Worm (Caenorhabditis elegans) whole organism, young adult: ENCODE data around the gene gcy-31.
A peak's percentile ranks its signal among the peaks of the same experiment; 100 is the strongest.

Experiments
- B0261.1 ChIP-seq: sonication (generic microtip); optimal IDR thresholded peaks from 2 replicates; lab custom pipeline; 2016; ENCODE audit warnings: mild to moderate bottlenecking, missing genetic modification characterization, moderate library complexity, missing compliant biosample characterization
- C06A6.2 ChIP-seq: fragments of 200-800 bp; sonication (Bioruptor generic); conservative IDR thresholded peaks from 2 replicates; pipeline ENCODE4 v1.3.6; 2022; ENCODE audit warnings: missing genetic modification characterization, missing compliant biosample characterization
- F10E7.11 ChIP-seq: sonication (generic microtip); optimal IDR thresholded peaks from 2 replicates; lab custom pipeline; 2017; ENCODE audit warnings: mild to moderate bottlenecking, missing genetic modification characterization, moderate library complexity, missing compliant biosample characterization
- F23B12.7 ChIP-seq: sonication (generic microtip); optimal IDR thresholded peaks from 2 replicates; lab custom pipeline; 2017; ENCODE audit warnings: missing genetic modification characterization, mild to moderate bottlenecking, missing compliant biosample characterization, antibody characterized with exemption, moderate library complexity; ENCODE audit not compliant: insufficient read depth
- F57C9.4 ChIP-seq: sonication (generic microtip); optimal IDR thresholded peaks from 2 replicates; lab custom pipeline; 2017; ENCODE audit warnings: mild to moderate bottlenecking, missing genetic modification characterization, missing compliant biosample characterization
- K11D2.4 ChIP-seq: fragments of 200-800 bp; sonication (Bioruptor generic); IDR thresholded peaks from 2 replicates; pipeline ENCODE4 v1.3.6; 2022; ENCODE audit warnings: missing genetic modification reagents, missing genetic modification characterization, missing compliant biosample characterization
- ama-1 ChIP-seq, 3 experiments: fragments of 150-350 bp in 1 of 3; sonication (generic microtip) in 2 of 3; optimal IDR thresholded peaks; 2 replicates each; lab custom pipeline; 2014 to 2018; ENCODE audit warnings: missing biosample characterization in 2 of 3, missing genetic modification characterization in 2 of 3, missing genetic modification reagents in 2 of 3
- aptf-3 ChIP-seq: fragments of 200-800 bp; sonication (Bioruptor generic); IDR thresholded peaks from 2 replicates; pipeline ENCODE4 v1.3.6; 2022; ENCODE audit warnings: missing genetic modification characterization, missing compliant biosample characterization
- atf-7 ChIP-seq: sonication (generic microtip); optimal IDR thresholded peaks from 2 replicates; lab custom pipeline; 2017; ENCODE audit warnings: mild to moderate bottlenecking, missing genetic modification characterization, missing compliant biosample characterization
- attf-5 ChIP-seq: fragments of 200-800 bp; sonication (Bioruptor generic); optimal IDR thresholded peaks from 2 replicates; lab custom pipeline; 2018; ENCODE audit warnings: mild to moderate bottlenecking, missing genetic modification characterization, missing compliant biosample characterization
- cebp-2 ChIP-seq: fragments of 200-800 bp; sonication (Bioruptor generic); IDR thresholded peaks from 2 replicates; pipeline ENCODE4 v1.3.6; 2022; ENCODE audit warnings: missing genetic modification characterization, missing compliant biosample characterization
- ceh-100 ChIP-seq: fragments of 200-800 bp; sonication (Bioruptor generic); IDR thresholded peaks from 2 replicates; pipeline ENCODE4 v1.3.6; 2022; ENCODE audit warnings: missing genetic modification reagents, missing genetic modification characterization, missing compliant biosample characterization
- ceh-91 ChIP-seq: fragments of 200-800 bp; sonication (Bioruptor generic); IDR thresholded peaks from 2 replicates; pipeline ENCODE4 v1.3.6; 2022; ENCODE audit warnings: missing genetic modification reagents, missing genetic modification characterization, missing compliant biosample characterization
- dox-1 ChIP-seq: fragments of 200-800 bp; sonication (Bioruptor generic); IDR thresholded peaks from 2 replicates; pipeline ENCODE4 v1.3.6; 2022; ENCODE audit warnings: missing genetic modification reagents, missing genetic modification characterization, missing compliant biosample characterization
- ets-4 ChIP-seq: fragments of 200-800 bp; sonication (Bioruptor generic); optimal IDR thresholded peaks from 2 replicates; lab custom pipeline; 2018; ENCODE audit warnings: mild to moderate bottlenecking, missing genetic modification characterization, missing compliant biosample characterization
- gei-17 ChIP-seq: fragments of 200-800 bp; sonication (Bioruptor generic); optimal IDR thresholded peaks from 2 replicates; lab custom pipeline; 2018; ENCODE audit warnings: mild to moderate bottlenecking, missing genetic modification characterization, missing compliant biosample characterization
- him-1 ChIP-seq: sonication (generic microtip); optimal IDR thresholded peaks from 2 replicates; lab custom pipeline; 2016; ENCODE audit warnings: missing genotype, missing genetic modification reagents, missing genetic modification characterization, missing compliant biosample characterization
- hlh-12 ChIP-seq: sonication (generic microtip); optimal IDR thresholded peaks from 2 replicates; lab custom pipeline; 2016; ENCODE audit warnings: missing genetic modification characterization, missing compliant biosample characterization
- hlh-26 ChIP-seq: fragments of 200-800 bp; sonication (Bioruptor generic); conservative IDR thresholded peaks from 2 replicates; pipeline ENCODE4 v1.3.6; 2022; ENCODE audit warnings: missing genetic modification reagents, missing genetic modification characterization, missing compliant biosample characterization
- hmg-20 ChIP-seq: fragments of 200-800 bp; sonication (Bioruptor generic); IDR thresholded peaks from 2 replicates; pipeline ENCODE4 v1.3.6; 2022; ENCODE audit warnings: missing genetic modification reagents, missing genetic modification characterization, missing compliant biosample characterization
- hrde-1 ChIP-seq: sonication (generic microtip); optimal IDR thresholded peaks from 2 replicates; lab custom pipeline; 2016; ENCODE audit warnings: missing genetic modification characterization, mild to moderate bottlenecking, missing compliant biosample characterization, moderate library complexity, missing genotype, missing genetic modification reagents, borderline replicate concordance
- lag-1 ChIP-seq: fragments of 200-800 bp; sonication (Bioruptor generic); IDR thresholded peaks from 2 replicates; pipeline ENCODE4 v1.3.6; 2022; ENCODE audit warnings: missing genetic modification reagents, missing genetic modification characterization, missing compliant biosample characterization
- let-607 ChIP-seq, 2 experiments: fragments of 200-800 bp in 1 of 2; sonication (Bioruptor generic) in 1 of 2; sonication (generic microtip) in 1 of 2; optimal IDR thresholded peaks; 2 replicates each; lab custom pipeline; 2016 to 2018; ENCODE audit warnings: mild to moderate bottlenecking in 2 of 2, missing compliant biosample characterization in 2 of 2, missing genetic modification characterization in 2 of 2, moderate library complexity in 2 of 2, missing genotype in 1 of 2
- lin-26 ChIP-seq: fragments of 200-800 bp; sonication (Bioruptor generic); IDR thresholded peaks from 2 replicates; pipeline ENCODE4 v1.3.6; 2022; ENCODE audit warnings: missing genetic modification reagents, missing genetic modification characterization, missing compliant biosample characterization
- lir-1 ChIP-seq: fragments of 200-800 bp; sonication (Bioruptor generic); conservative IDR thresholded peaks from 2 replicates; pipeline ENCODE4 v1.3.6; 2022; ENCODE audit warnings: missing genetic modification reagents, missing genetic modification characterization, missing compliant biosample characterization
- lsy-27 ChIP-seq: sonication (generic microtip); optimal IDR thresholded peaks from 2 replicates; lab custom pipeline; 2017; ENCODE audit warnings: missing genetic modification characterization, mild to moderate bottlenecking, missing compliant biosample characterization, antibody characterized with exemption, missing genotype, borderline replicate concordance; ENCODE audit not compliant: insufficient read depth
- madf-3 ChIP-seq: fragments of 200-800 bp; sonication (Bioruptor generic); IDR thresholded peaks from 2 replicates; pipeline ENCODE4 v1.3.6; 2022; ENCODE audit warnings: missing genetic modification reagents, missing genetic modification characterization, missing compliant biosample characterization
- madf-8 ChIP-seq: fragments of 200-800 bp; sonication (Bioruptor generic); conservative IDR thresholded peaks from 2 replicates; pipeline ENCODE4 v1.3.6; 2022; ENCODE audit warnings: missing genetic modification reagents, missing genetic modification characterization, missing compliant biosample characterization
- mxl-1 ChIP-seq: sonication (generic microtip); optimal IDR thresholded peaks from 2 replicates; lab custom pipeline; 2016; ENCODE audit warnings: missing genetic modification characterization, missing compliant biosample characterization
- nfya-1 ChIP-seq: sonication (generic microtip); optimal IDR thresholded peaks from 2 replicates; lab custom pipeline; 2017; ENCODE audit warnings: antibody characterized with exemption, missing compliant biosample characterization, missing genetic modification characterization, borderline replicate concordance; ENCODE audit not compliant: insufficient read depth
- nhr-80 ChIP-seq: sonication (generic microtip); optimal IDR thresholded peaks from 2 replicates; lab custom pipeline; 2016; ENCODE audit warnings: missing genetic modification characterization, missing compliant biosample characterization
- rpc-1 ChIP-seq, 2 experiments: fragments of 150-350 bp in 1 of 2; sonication (generic microtip) in 1 of 2; optimal IDR thresholded peaks; 2 replicates each; lab custom pipeline; 2014 to 2018; ENCODE audit warnings: missing biosample characterization in 1 of 2, missing genetic modification characterization in 1 of 2, missing genetic modification reagents in 1 of 2, missing genotype in 1 of 2
- sea-2 ChIP-seq: fragments of 200-800 bp; sonication (Bioruptor generic); IDR thresholded peaks from 2 replicates; pipeline ENCODE4 v1.3.6; 2022; ENCODE audit warnings: missing genetic modification characterization, missing compliant biosample characterization
- snpc-1.3 ChIP-seq: sonication (generic microtip); optimal IDR thresholded peaks from 2 replicates; lab custom pipeline; 2017; ENCODE audit warnings: missing genetic modification characterization, mild to moderate bottlenecking, missing compliant biosample characterization, antibody characterized with exemption, moderate library complexity, missing genotype, missing genetic modification reagents; ENCODE audit not compliant: insufficient read depth
- snpc-3.4 ChIP-seq: sonication (generic microtip); optimal IDR thresholded peaks from 2 replicates; lab custom pipeline; 2017; ENCODE audit warnings: missing genetic modification characterization, mild to moderate bottlenecking, missing compliant biosample characterization, antibody characterized with exemption, moderate library complexity, missing genotype, missing genetic modification reagents
- snpc-4 ChIP-seq, 5 experiments: fragments of 150-350 bp in 1 of 5; sonication (generic microtip) in 4 of 5; optimal IDR thresholded peaks; 2 replicates each; lab custom pipeline; 2014 to 2018; ENCODE audit warnings: missing genetic modification characterization in 5 of 5, missing biosample characterization in 3 of 5, antibody characterized with exemption in 2 of 5, mild to moderate bottlenecking in 2 of 5, missing compliant biosample characterization in 2 of 5, missing genotype in 2 of 5, moderate library complexity in 2 of 5, missing genetic modification reagents in 1 of 5
- tbp1 ChIP-seq: fragments of 200-800 bp; sonication (Bioruptor generic); optimal IDR thresholded peaks from 2 replicates; lab custom pipeline; 2018; ENCODE audit warnings: mild to moderate bottlenecking, missing genetic modification characterization, missing compliant biosample characterization
- zfh-2 ChIP-seq: fragments of 200-800 bp; sonication (Bioruptor generic); conservative IDR thresholded peaks from 2 replicates; pipeline ENCODE4 v1.3.6; 2022; ENCODE audit warnings: missing genetic modification reagents, missing genetic modification characterization, missing compliant biosample characterization
- ztf-26 ChIP-seq: sonication (generic microtip); optimal IDR thresholded peaks from 2 replicates; lab custom pipeline; 2017; ENCODE audit warnings: missing genetic modification characterization, missing compliant biosample characterization
- ztf-28 ChIP-seq: fragments of 200-800 bp; sonication (Bioruptor generic); IDR thresholded peaks from 2 replicates; pipeline ENCODE4 v1.3.6; 2022; ENCODE audit warnings: missing genetic modification reagents, missing genetic modification characterization, missing compliant biosample characterization
- ztf-6 ChIP-seq: fragments of 200-800 bp; sonication (Bioruptor generic); IDR thresholded peaks from 2 replicates; pipeline ENCODE4 v1.3.6; 2022; ENCODE audit warnings: missing genetic modification reagents, missing genetic modification characterization, missing compliant biosample characterization

The gcy-31 gene

ce11 chrX:2380818-2381217, 46.5 kb downstream of the gcy-31 start:
- no peak for TF ChIP-seq sea-2 (GFP tag; lab: Robert Waterston, UW)
- TF ChIP-seq, all 124 proteins: peak for 0

ce11 chrX:2375300-2376035, 51.8 kb downstream of the gcy-31 start, which contains the start of gene F47G3.3:
Gene F47G3.3, plus strand, starts transcription at chrX:2375985.
- TF ChIP-seq B0261.1 (no peak), C06A6.2 (GFP tag; lab: Robert Waterston, UW) (no peak), gei-17 (GFP tag; lab: Kevin White, UChicago) (no peak)
- TF ChIP-seq, all 124 proteins: peak for 0

DNA sequence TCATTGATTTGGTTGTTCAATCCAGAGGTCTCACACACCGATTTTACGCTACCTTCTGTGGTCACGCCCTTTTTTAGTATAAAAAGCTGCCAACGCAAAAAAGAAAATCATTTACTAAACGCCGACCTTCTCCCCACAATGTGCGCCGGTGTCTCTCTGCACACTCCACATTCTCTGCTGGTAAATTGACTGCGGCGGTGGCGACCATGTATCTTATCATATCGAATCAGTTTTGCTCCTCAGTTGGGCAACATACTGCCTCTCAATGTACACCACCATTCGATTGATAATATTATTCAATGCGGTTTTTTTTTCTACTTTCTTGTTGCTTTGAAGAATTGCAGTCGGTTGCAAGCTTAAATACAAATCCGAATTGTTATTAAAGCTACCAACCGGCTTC, 55.2 kb downstream of the gcy-31 start:
- TF ChIP-seq C06A6.2 (GFP tag; lab: Robert Waterston, UW) (no peak), ztf-26 (no peak), ceh-100 (GFP tag; lab: Robert Waterston, UW) (no peak), cebp-2 (no peak), rpc-1 (optimal IDR thresholded peaks at IDR 0.05; lab: Kevin White, UChicago) (no peak), rpc-1 (tag; optimal IDR thresholded peaks at IDR 0.05; lab: Kevin White, UChicago) (no peak), mxl-1 (tag; lab: Kevin White, UChicago) (no peak), aptf-3 (GFP tag; lab: Robert Waterston, UW) (no peak), tbp1 (peak; percentile 22), lir-1 (GFP tag; lab: Robert Waterston, UW) (no peak), ets-4 (GFP tag; lab: Kevin White, UChicago) (no peak), madf-8 (GFP tag; lab: Robert Waterston, UW) (no peak), let-607 (tag; optimal IDR thresholded peaks at IDR 0.05; lab: Kevin White, UChicago) (peak in 1 of 2 experiments; percentile 42), K11D2.4 (GFP tag; lab: Robert Waterston, UW) (no peak), him-1 (tag; lab: Kevin White, UChicago) (no peak), hmg-20 (GFP tag; lab: Robert Waterston, UW) (no peak), ztf-28 (GFP tag; lab: Robert Waterston, UW) (no peak), ztf-6 (GFP tag; lab: Robert Waterston, UW) (no peak), hlh-12 (tag; lab: Kevin White, UChicago) (no peak), madf-3 (GFP tag; lab: Robert Waterston, UW) (no peak), F23B12.7 (peak; percentile 8), zfh-2 (GFP tag; lab: Robert Waterston, UW) (no peak), nfya-1 (tag; lab: Kevin White, UChicago) (no peak), F10E7.11 (no peak), snpc-4 (GFP tag; optimal IDR thresholded peaks at IDR 0.05; lab: Kevin White, UChicago) (no peak), snpc-4 (tag; optimal IDR thresholded peaks at IDR 0.05; lab: Kevin White, UChicago) (no peak), attf-5 (GFP tag; lab: Kevin White, UChicago) (no peak), F57C9.4 (tag; lab: Kevin White, UChicago) (no peak), atf-7 (tag; lab: Kevin White, UChicago) (peak; percentile 16), lin-26 (GFP tag; lab: Robert Waterston, UW) (no peak), ceh-91 (GFP tag; lab: Robert Waterston, UW) (no peak), dox-1 (GFP tag; lab: Robert Waterston, UW) (peak; percentile 69), nhr-80 (tag; lab: Kevin White, UChicago) (peak; percentile 85), hlh-26 (GFP tag; lab: Robert Waterston, UW) (no peak), lsy-27 (tag; lab: Kevin White, UChicago) (no peak), lag-1 (GFP tag; lab: Robert Waterston, UW) (no peak), hrde-1 (no peak), snpc-3.4 (tag; lab: Kevin White, UChicago) (no peak), ama-1 (optimal IDR thresholded peaks at IDR 0.05; lab: Kevin White, UChicago) (no peak), ama-1 (GFP tag; optimal IDR thresholded peaks at IDR 0.05; lab: Kevin White, UChicago) (no peak), snpc-1.3 (tag; lab: Kevin White, UChicago) (no peak)
